Fruit fly (Drosophila melanogaster) whole organism, embryonic: Measurements from ENCODE around the gene CG31717.

Source experiments
- Abd-B ChIP-seq: fragments of 200-800 bp; sonication (Bioruptor generic); optimal IDR thresholded peaks from 2 replicates; lab custom pipeline; 2018; ENCODE audit warnings: missing biosample characterization, mild to moderate bottlenecking, missing genetic modification characterization, moderate library complexity
- CG1024 ChIP-seq: fragments of 200-800 bp; sonication (Bioruptor generic); IDR thresholded peaks from 2 replicates; pipeline ENCODE4 v1.3.6; 2022; ENCODE audit warnings: missing biosample characterization, missing genetic modification characterization
- CG10654 ChIP-seq: fragments of 200-800 bp; sonication (Bioruptor generic); optimal IDR thresholded peaks from 2 replicates; lab custom pipeline; 2016; ENCODE audit warnings: missing biosample characterization, missing genetic modification characterization
- CG11247 ChIP-seq: fragments of 200-800 bp; sonication (Bioruptor generic); IDR thresholded peaks from 2 replicates; pipeline ENCODE4 v1.3.6; 2022; ENCODE audit warnings: missing biosample characterization, missing genetic modification characterization
- CG11560 ChIP-seq: fragments of 200-800 bp; sonication (Bioruptor generic); IDR thresholded peaks from 3 replicates; pipeline ENCODE4 v1.3.6; 2022; ENCODE audit warnings: missing biosample characterization, missing genetic modification characterization
- CG15514 ChIP-seq: fragments of 200-800 bp; sonication (Bioruptor generic); optimal IDR thresholded peaks from 3 replicates; lab custom pipeline; 2017; ENCODE audit warnings: missing biosample characterization, missing genetic modification characterization, mild to moderate bottlenecking, moderate library complexity, missing genetic modification reagents
- CG1602 ChIP-seq: fragments of 200-800 bp; sonication (Bioruptor generic); optimal IDR thresholded peaks from 3 replicates; lab custom pipeline; 2016; ENCODE audit warnings: missing biosample characterization, missing genetic modification characterization
- CG1647 ChIP-seq: fragments of 200-800 bp; sonication (Bioruptor generic); optimal IDR thresholded peaks from 3 replicates; lab custom pipeline; 2016; ENCODE audit warnings: missing biosample characterization, missing genetic modification characterization
- CG17328 ChIP-seq: fragments of 200-800 bp; sonication (Bioruptor generic); IDR thresholded peaks from 2 replicates; pipeline ENCODE4 v1.3.6; 2022; ENCODE audit warnings: missing biosample characterization, missing genetic modification characterization
- CG17359 ChIP-seq: fragments of 200-800 bp; sonication (Bioruptor generic); optimal IDR thresholded peaks from 3 replicates; lab custom pipeline; 2018; ENCODE audit warnings: missing biosample characterization, mild to moderate bottlenecking, missing genetic modification characterization, moderate library complexity
- CG17568 ChIP-seq: fragments of 200-800 bp; sonication (Bioruptor generic); optimal IDR thresholded peaks from 2 replicates; lab custom pipeline; 2018; ENCODE audit warnings: missing biosample characterization, mild to moderate bottlenecking, missing genetic modification characterization, moderate library complexity
- CG2199 ChIP-seq: fragments of 200-800 bp; sonication (Bioruptor generic); IDR thresholded peaks from 3 replicates; pipeline ENCODE4 v1.3.6; 2022; ENCODE audit warnings: missing biosample characterization, missing genetic modification characterization
- CG2202 ChIP-seq: fragments of 200-800 bp; sonication (Bioruptor generic); optimal IDR thresholded peaks from 2 replicates; lab custom pipeline; 2018; ENCODE audit warnings: missing biosample characterization, mild to moderate bottlenecking, missing genetic modification characterization
- CG8281 ChIP-seq: fragments of 200-800 bp; sonication (Bioruptor generic); optimal IDR thresholded peaks from 2 replicates; lab custom pipeline; 2018; ENCODE audit warnings: missing biosample characterization, mild to moderate bottlenecking, missing genetic modification characterization, moderate library complexity
- CG8765 ChIP-seq: fragments of 200-800 bp; sonication (Bioruptor generic); IDR thresholded peaks from 2 replicates; pipeline ENCODE4 v1.3.6; 2022; ENCODE audit warnings: missing biosample characterization, missing genetic modification characterization
- CG9932 ChIP-seq: fragments of 200-800 bp; sonication (Bioruptor generic); IDR thresholded peaks from 2 replicates; pipeline ENCODE4 v1.3.6; 2022; ENCODE audit warnings: missing biosample characterization, missing genetic modification characterization
- CTCF ChIP-seq: fragments of 200-800 bp; sonication (Bioruptor generic); optimal IDR thresholded peaks from 2 replicates; lab custom pipeline; 2017; ENCODE audit warnings: missing biosample characterization, mild to moderate bottlenecking, missing genetic modification characterization, moderate library complexity
- D19B ChIP-seq: fragments of 200-800 bp; sonication (Bioruptor generic); optimal IDR thresholded peaks from 2 replicates; lab custom pipeline; 2017; ENCODE audit warnings: missing biosample characterization, mild to moderate bottlenecking, missing genetic modification characterization
- Elba2 ChIP-seq: fragments of 200-800 bp; sonication (Bioruptor generic); optimal IDR thresholded peaks from 3 replicates; lab custom pipeline; 2016; ENCODE audit warnings: missing biosample characterization, missing genetic modification characterization
- Ets65A ChIP-seq: fragments of 200-800 bp; sonication (Bioruptor generic); peaks from one replicate; lab custom pipeline; 2016; ENCODE audit warnings: missing biosample characterization, missing genetic modification characterization
- GATAe ChIP-seq: fragments of 200-800 bp; sonication (Bioruptor generic); conservative IDR thresholded peaks from 2 replicates; pipeline ENCODE4 v1.3.6; 2022; ENCODE audit warnings: missing biosample characterization, missing genetic modification characterization
- HHEX ChIP-seq: fragments of 200-800 bp; sonication (Bioruptor generic); optimal IDR thresholded peaks from 3 replicates; lab custom pipeline; 2017; ENCODE audit warnings: missing biosample characterization, mild to moderate bottlenecking, missing genetic modification characterization, missing genetic modification reagents
- HLH3B ChIP-seq: fragments of 200-800 bp; sonication (Bioruptor generic); IDR thresholded peaks from 2 replicates; pipeline ENCODE4 v1.3.6; 2022; ENCODE audit warnings: missing biosample characterization, missing genetic modification characterization
- HmgZ ChIP-seq: fragments of 200-800 bp; sonication (Bioruptor generic); optimal IDR thresholded peaks from 2 replicates; lab custom pipeline; 2018; ENCODE audit warnings: missing biosample characterization, mild to moderate bottlenecking, missing genetic modification characterization
- Kr ChIP-seq: fragments of 200-800 bp; sonication (Bioruptor generic); optimal IDR thresholded peaks from 2 replicates; lab custom pipeline; 2017; ENCODE audit warnings: missing biosample characterization, mild to moderate bottlenecking, missing genetic modification characterization
- Nf-YA ChIP-seq: fragments of 200-800 bp; sonication (Bioruptor generic); IDR thresholded peaks from 2 replicates; pipeline ENCODE4 v1.3.6; 2022; ENCODE audit warnings: missing biosample characterization, missing genetic modification characterization
- PHDP ChIP-seq: fragments of 200-800 bp; sonication (Bioruptor generic); optimal IDR thresholded peaks from 3 replicates; lab custom pipeline; 2018; ENCODE audit warnings: missing biosample characterization, mild to moderate bottlenecking, missing genetic modification characterization, moderate library complexity
- Sox102F ChIP-seq: fragments of 200-800 bp; sonication (Bioruptor generic); optimal IDR thresholded peaks from 2 replicates; lab custom pipeline; 2018; ENCODE audit warnings: missing biosample characterization, mild to moderate bottlenecking, missing genetic modification characterization, moderate library complexity
- Taf1 ChIP-seq: fragments of 200-800 bp; sonication (Bioruptor generic); IDR thresholded peaks from 2 replicates; pipeline ENCODE4 v1.3.6; 2022; ENCODE audit warnings: missing biosample characterization, missing genetic modification characterization
- Tbp ChIP-seq: fragments of >200 bp; optimal IDR thresholded peaks from 2 replicates; lab custom pipeline; 2018; ENCODE audit warnings: missing biosample characterization, missing genetic modification characterization
- Vsx1 ChIP-seq: fragments of 200-800 bp; sonication (Bioruptor generic); optimal IDR thresholded peaks from 2 replicates; lab custom pipeline; 2017; ENCODE audit warnings: missing biosample characterization, mild to moderate bottlenecking, missing genetic modification characterization, missing genetic modification reagents
- al ChIP-seq: fragments of 200-800 bp; sonication (Bioruptor generic); IDR thresholded peaks from 2 replicates; pipeline ENCODE4 v1.3.6; 2022; ENCODE audit warnings: missing biosample characterization, missing genetic modification characterization
- ara ChIP-seq: fragments of 200-800 bp; sonication (Bioruptor generic); IDR thresholded peaks from 2 replicates; pipeline ENCODE4 v1.3.6; 2022; ENCODE audit warnings: missing biosample characterization, missing genetic modification characterization
- az2 ChIP-seq: fragments of 200-800 bp; sonication (Bioruptor generic); optimal IDR thresholded peaks from 3 replicates; lab custom pipeline; 2016; ENCODE audit warnings: missing biosample characterization, missing genetic modification characterization
- caup ChIP-seq: fragments of 200-800 bp; sonication (Bioruptor generic); optimal IDR thresholded peaks from 3 replicates; lab custom pipeline; 2017; ENCODE audit warnings: missing biosample characterization, mild to moderate bottlenecking, missing genetic modification characterization, moderate library complexity; ENCODE audit not compliant: severe bottlenecking
- cwo ChIP-seq: fragments of 200-800 bp; sonication (Bioruptor generic); optimal IDR thresholded peaks from 3 replicates; lab custom pipeline; 2017; ENCODE audit warnings: missing biosample characterization, missing genetic modification characterization, mild to moderate bottlenecking, moderate library complexity, missing genetic modification reagents
- dimm ChIP-seq: fragments of 200-800 bp; sonication (Bioruptor generic); IDR thresholded peaks from 2 replicates; pipeline ENCODE4 v1.3.6; 2022; ENCODE audit warnings: missing biosample characterization, missing genetic modification characterization
- dm ChIP-seq: fragments of 200-800 bp; sonication (Bioruptor generic); optimal IDR thresholded peaks from 3 replicates; lab custom pipeline; 2016; ENCODE audit warnings: missing biosample characterization, missing genetic modification characterization
- eve ChIP-seq, 2 experiments: fragments of >200 bp; optimal IDR thresholded peaks; 2 replicates each; lab custom pipeline; 2017; ENCODE audit warnings: missing biosample characterization in 2 of 2, missing genetic modification characterization in 2 of 2
- gcm ChIP-seq: fragments of 200-800 bp; sonication (Bioruptor generic); optimal IDR thresholded peaks from 2 replicates; lab custom pipeline; 2019; ENCODE audit warnings: missing biosample characterization, mild to moderate bottlenecking, missing genetic modification characterization, moderate library complexity
- inv ChIP-seq: fragments of 200-800 bp; sonication (Bioruptor generic); IDR thresholded peaks from 2 replicates; pipeline ENCODE4 v1.3.6; 2022; ENCODE audit warnings: missing biosample characterization, missing genetic modification characterization; ENCODE audit not compliant: partially characterized antibody
- jigr1 ChIP-seq: fragments of 200-800 bp; sonication (Bioruptor generic); IDR thresholded peaks from 3 replicates; pipeline ENCODE4 v1.3.6; 2022; ENCODE audit warnings: missing biosample characterization, missing genetic modification characterization
- jing ChIP-seq: fragments of 200-800 bp; sonication (Bioruptor generic); optimal IDR thresholded peaks from 2 replicates; lab custom pipeline; 2018; ENCODE audit warnings: missing biosample characterization, mild to moderate bottlenecking, missing genetic modification characterization
- ken ChIP-seq: fragments of 200-800 bp; sonication (Bioruptor generic); IDR thresholded peaks from 3 replicates; pipeline ENCODE4 v1.3.6; 2022; ENCODE audit warnings: missing biosample characterization, missing genetic modification characterization
- lilli ChIP-seq: fragments of 200-800 bp; sonication (Bioruptor generic); optimal IDR thresholded peaks from 3 replicates; lab custom pipeline; 2016; ENCODE audit warnings: missing biosample characterization, missing genetic modification characterization
- lov ChIP-seq, 2 experiments: fragments of 200-800 bp in 1 of 2; fragments of >200 bp in 1 of 2; sonication (Bioruptor generic) in 1 of 2; IDR thresholded peaks in 1 of 2; optimal IDR thresholded peaks in 1 of 2; 2 replicates in 1 of 2; 3 replicates in 1 of 2; pipeline versions ENCODE4 v1.3.6 to Lab custom; 2017 to 2022; ENCODE audit warnings: missing biosample characterization in 1 of 2, missing genetic modification characterization in 1 of 2
- nmo ChIP-seq: fragments of 200-800 bp; sonication (Bioruptor generic); optimal IDR thresholded peaks from 2 replicates; lab custom pipeline; 2018; ENCODE audit warnings: missing biosample characterization, mild to moderate bottlenecking, missing genetic modification characterization, moderate library complexity
- schlank ChIP-seq: fragments of 200-800 bp; sonication (Bioruptor generic); optimal IDR thresholded peaks from 2 replicates; lab custom pipeline; 2018; ENCODE audit warnings: missing biosample characterization, mild to moderate bottlenecking, missing genetic modification characterization
- twi ChIP-seq: fragments of 200-800 bp; optimal IDR thresholded peaks from 2 replicates; lab custom pipeline; 2019; ENCODE audit warnings: missing biosample characterization, mild to moderate bottlenecking, missing genetic modification characterization, moderate library complexity
- z ChIP-seq: fragments of 200-800 bp; sonication (Bioruptor generic); IDR thresholded peaks from 3 replicates; pipeline ENCODE4 v1.3.6; 2022; ENCODE audit warnings: missing biosample characterization, missing genetic modification characterization

Gene CG31717

dm6 chr2L:10260750-10261493, 10.4 kb downstream of the CG31717 start, which contains the start of gene Pten (continued):
- TF ChIP-seq CG15514 (GFP tag; lab: Kevin White, UChicago) (no peak), Abd-B (GFP tag; lab: Kevin White, UChicago) (no peak), Tbp (GFP tag; lab: Kevin White, UChicago) (no peak), Ets65A (GFP tag; lab: Kevin White, UChicago) (peak; percentile 95), CG17359 (tag; lab: Kevin White, UChicago) (peak; percentile 80), lov (optimal IDR thresholded peaks at IDR 0.05; lab: Kevin White, UChicago) (no peak), lov (GFP tag; IDR thresholded peaks at IDR 0.05; lab: Robert Waterston, UW) (no peak), eve (GFP tag; optimal IDR thresholded peaks at IDR 0.05; lab: Kevin White, UChicago) (peak in 1 of 2 experiments; percentile 8), ken (no peak; the same call in 2 of the 3 replicates), CG2202 (tag; lab: Kevin White, UChicago) (no peak), CG17328 (GFP tag; lab: Robert Waterston, UW) (peak; percentile 44; the same call in 1 of the 2 replicates), nmo (GFP tag; lab: Kevin White, UChicago) (peak; percentile 88), inv (GFP tag; lab: Robert Waterston, UW) (peak; percentile 83), HmgZ (tag; lab: Kevin White, UChicago) (peak; percentile 57), twi (no peak), D19B (GFP tag; lab: Kevin White, UChicago) (peak; percentile 50), CG11247 (no peak), CG17568 (no peak), cwo (no peak), GATAe (GFP tag; lab: Robert Waterston, UW) (no peak), caup (GFP tag; lab: Kevin White, UChicago) (no peak), CTCF (GFP tag; lab: Kevin White, UChicago) (peak; percentile 4), CG1647 (GFP tag; lab: Kevin White, UChicago) (peak; percentile 38), jigr1 (GFP tag; lab: Robert Waterston, UW) (peak; percentile 88; the same call in 1 of the 3 replicates), CG9932 (no peak), Taf1 (GFP tag; lab: Robert Waterston, UW) (0 out of 2 replicates have a peak, but pooled peaks have one; percentile 18), CG8281 (no peak), CG1602 (GFP tag; lab: Kevin White, UChicago) (peak; percentile 64), CG2199 (GFP tag; lab: Robert Waterston, UW) (no peak), jing (GFP tag; lab: Kevin White, UChicago) (no peak), dimm (GFP tag; lab: Robert Waterston, UW) (no peak), az2 (GFP tag; lab: Kevin White, UChicago) (peak; percentile 62), dm (GFP tag; lab: Kevin White, UChicago) (no peak), ara (GFP tag; lab: Robert Waterston, UW) (no peak), CG1024 (peak; percentile 90), Kr (GFP tag; lab: Kevin White, UChicago) (no peak), Elba2 (peak; percentile 12), schlank (no peak), Sox102F (GFP tag; lab: Kevin White, UChicago) (no peak), CG8765 (no peak), PHDP (tag; lab: Kevin White, UChicago) (peak; percentile 49), al (GFP tag; lab: Robert Waterston, UW) (no peak; the same call in 1 of the 2 replicates), lilli (peak; percentile 69), Vsx1 (GFP tag; lab: Kevin White, UChicago) (no peak), gcm (GFP tag; lab: Kevin White, UChicago) (no peak), CG10654 (GFP tag; lab: Kevin White, UChicago) (peak; percentile 62), HHEX (GFP tag; lab: Kevin White, UChicago) (no peak), z (GFP tag; lab: Robert Waterston, UW) (no peak), HLH3B (no peak), Nf-YA (GFP tag; lab: Robert Waterston, UW) (no peak), CG11560 (tag; lab: Robert Waterston, UW) (peak; percentile 92; the same call in 2 of the 3 replicates)
